Worm (Caenorhabditis elegans) whole organism, young adult: ENCODE data around the gene T10B5.10.

Experiments
- B0019.2 ChIP-seq: fragments of 200-800 bp; sonication (Bioruptor generic); conservative IDR thresholded peaks from 2 replicates; pipeline ENCODE4 v1.3.6; 2022; ENCODE audit warnings: missing genetic modification reagents, missing genetic modification characterization, missing compliant biosample characterization
- B0035.1 ChIP-seq: sonication (generic microtip); optimal IDR thresholded peaks from 2 replicates; lab custom pipeline; 2016; ENCODE audit warnings: missing genetic modification characterization, mild to moderate bottlenecking, missing compliant biosample characterization, missing genotype, missing genetic modification reagents
- B0336.3 ChIP-seq: fragments of 200-800 bp; sonication (Bioruptor generic); IDR thresholded peaks from 2 replicates; pipeline ENCODE4 v1.3.6; 2022; ENCODE audit warnings: missing genetic modification characterization, missing compliant biosample characterization
- F49E8.2 ChIP-seq: sonication (generic microtip); optimal IDR thresholded peaks from 3 replicates; lab custom pipeline; 2017; ENCODE audit warnings: missing genetic modification characterization, mild to moderate bottlenecking, missing compliant biosample characterization, antibody characterized with exemption, moderate library complexity; ENCODE audit not compliant: insufficient read depth
- F57C9.4 ChIP-seq: sonication (generic microtip); optimal IDR thresholded peaks from 2 replicates; lab custom pipeline; 2017; ENCODE audit warnings: mild to moderate bottlenecking, missing genetic modification characterization, missing compliant biosample characterization
- K11D2.4 ChIP-seq: fragments of 200-800 bp; sonication (Bioruptor generic); IDR thresholded peaks from 2 replicates; pipeline ENCODE4 v1.3.6; 2022; ENCODE audit warnings: missing genetic modification reagents, missing genetic modification characterization, missing compliant biosample characterization
- Y53F4B.3 ChIP-seq: fragments of 200-800 bp; sonication (Bioruptor generic); IDR thresholded peaks from 2 replicates; pipeline ENCODE4 v1.3.6; 2022; ENCODE audit warnings: missing genetic modification reagents, missing genetic modification characterization, missing compliant biosample characterization
- Y53G8AR.9 ChIP-seq: fragments of 200-800 bp; sonication (Bioruptor generic); conservative IDR thresholded peaks from 2 replicates; pipeline ENCODE4 v1.3.6; 2022; ENCODE audit warnings: missing genetic modification reagents, missing genetic modification characterization, missing compliant biosample characterization
- Y56A3A.18 ChIP-seq: fragments of 200-800 bp; sonication (Bioruptor generic); IDR thresholded peaks from 2 replicates; pipeline ENCODE4 v1.3.6; 2022; ENCODE audit warnings: missing genetic modification reagents, missing genetic modification characterization, missing compliant biosample characterization
- Y67H2A.10 ChIP-seq: fragments of 200-800 bp; sonication (Bioruptor generic); conservative IDR thresholded peaks from 2 replicates; pipeline ENCODE4 v1.3.6; 2022; ENCODE audit warnings: missing genetic modification reagents, missing genetic modification characterization, missing compliant biosample characterization
- Y95B8A.8 ChIP-seq: fragments of 200-800 bp; sonication (Bioruptor generic); IDR thresholded peaks from 2 replicates; pipeline ENCODE4 v1.3.6; 2022; ENCODE audit warnings: missing genetic modification reagents, missing genetic modification characterization, missing compliant biosample characterization
- ZK185.1 ChIP-seq: sonication (generic microtip); optimal IDR thresholded peaks from 2 replicates; lab custom pipeline; 2016; ENCODE audit warnings: mild to moderate bottlenecking, missing genetic modification characterization, missing compliant biosample characterization; ENCODE audit not compliant: poor library complexity, severe bottlenecking
- aptf-2 ChIP-seq: fragments of 200-800 bp; sonication (Bioruptor generic); conservative IDR thresholded peaks from 2 replicates; pipeline ENCODE4 v1.3.6; 2022; ENCODE audit warnings: missing genetic modification reagents, missing genetic modification characterization, missing compliant biosample characterization
- athp-1 ChIP-seq: sonication (generic microtip); optimal IDR thresholded peaks from 2 replicates; lab custom pipeline; 2017; ENCODE audit warnings: mild to moderate bottlenecking, missing genetic modification characterization, missing compliant biosample characterization
- bed-2 ChIP-seq: fragments of 200-800 bp; sonication (Bioruptor generic); IDR thresholded peaks from 2 replicates; pipeline ENCODE4 v1.3.6; 2022; ENCODE audit warnings: missing genetic modification reagents, missing genetic modification characterization, missing compliant biosample characterization
- cebp-2 ChIP-seq: fragments of 200-800 bp; sonication (Bioruptor generic); IDR thresholded peaks from 2 replicates; pipeline ENCODE4 v1.3.6; 2022; ENCODE audit warnings: missing genetic modification characterization, missing compliant biosample characterization
- ceh-91 ChIP-seq: fragments of 200-800 bp; sonication (Bioruptor generic); IDR thresholded peaks from 2 replicates; pipeline ENCODE4 v1.3.6; 2022; ENCODE audit warnings: missing genetic modification reagents, missing genetic modification characterization, missing compliant biosample characterization
- dox-1 ChIP-seq: fragments of 200-800 bp; sonication (Bioruptor generic); IDR thresholded peaks from 2 replicates; pipeline ENCODE4 v1.3.6; 2022; ENCODE audit warnings: missing genetic modification reagents, missing genetic modification characterization, missing compliant biosample characterization
- dpff-1 ChIP-seq: sonication (generic microtip); optimal IDR thresholded peaks from 2 replicates; lab custom pipeline; 2017; ENCODE audit warnings: mild to moderate bottlenecking, missing genetic modification characterization, missing compliant biosample characterization
- dpl-1 ChIP-seq: fragments of 150-350 bp; optimal IDR thresholded peaks from 2 replicates; lab custom pipeline; 2014; ENCODE audit warnings: missing biosample characterization, missing genetic modification reagents, missing genetic modification characterization
- egl-44 ChIP-seq: fragments of 200-800 bp; sonication (Bioruptor generic); IDR thresholded peaks from 2 replicates; pipeline ENCODE4 v1.3.6; 2022; ENCODE audit warnings: missing genetic modification reagents, missing genetic modification characterization, missing compliant biosample characterization
- egrh-3 ChIP-seq: fragments of 200-800 bp; sonication (Bioruptor generic); IDR thresholded peaks from 2 replicates; pipeline ENCODE4 v1.3.6; 2022; ENCODE audit warnings: missing genetic modification reagents, missing genetic modification characterization, missing compliant biosample characterization
- ekl-4 ChIP-seq: fragments of 200-800 bp; sonication (Bioruptor generic); IDR thresholded peaks from 2 replicates; pipeline ENCODE4 v1.3.6; 2022; ENCODE audit warnings: missing genetic modification reagents, missing genetic modification characterization, missing compliant biosample characterization
- hmg-1.2 ChIP-seq: fragments of 200-800 bp; sonication (Bioruptor generic); IDR thresholded peaks from 2 replicates; pipeline ENCODE4 v1.3.6; 2022; ENCODE audit warnings: missing genetic modification reagents, missing genetic modification characterization, missing compliant biosample characterization
- hmg-20 ChIP-seq: fragments of 200-800 bp; sonication (Bioruptor generic); IDR thresholded peaks from 2 replicates; pipeline ENCODE4 v1.3.6; 2022; ENCODE audit warnings: missing genetic modification reagents, missing genetic modification characterization, missing compliant biosample characterization
- let-526 ChIP-seq: fragments of 200-800 bp; sonication (Bioruptor generic); IDR thresholded peaks from 2 replicates; pipeline ENCODE4 v1.3.6; 2022; ENCODE audit warnings: missing genetic modification reagents, missing genetic modification characterization, missing compliant biosample characterization
- lin-40 ChIP-seq: sonication (generic microtip); optimal IDR thresholded peaks from 2 replicates; lab custom pipeline; 2016; ENCODE audit warnings: missing genetic modification characterization, mild to moderate bottlenecking, missing compliant biosample characterization, missing genotype, missing genetic modification reagents
- mel-28 ChIP-seq: sonication (generic microtip); optimal IDR thresholded peaks from 2 replicates; lab custom pipeline; 2016; ENCODE audit warnings: borderline replicate concordance, mild to moderate bottlenecking, missing genetic modification characterization, missing compliant biosample characterization
- nfyb-1 ChIP-seq: fragments of 200-800 bp; sonication (Bioruptor generic); IDR thresholded peaks from 2 replicates; pipeline ENCODE4 v1.3.6; 2022; ENCODE audit warnings: missing genetic modification reagents, missing genetic modification characterization, missing compliant biosample characterization
- nhr-120 ChIP-seq: fragments of 200-800 bp; sonication (Bioruptor generic); IDR thresholded peaks from 2 replicates; pipeline ENCODE4 v1.3.6; 2022; ENCODE audit warnings: missing genetic modification characterization, missing compliant biosample characterization
- nhr-80 ChIP-seq: sonication (generic microtip); optimal IDR thresholded peaks from 2 replicates; lab custom pipeline; 2016; ENCODE audit warnings: missing genetic modification characterization, missing compliant biosample characterization
- rcor-1 ChIP-seq: fragments of 200-800 bp; sonication (Bioruptor generic); IDR thresholded peaks from 2 replicates; pipeline ENCODE4 v1.3.6; 2022; ENCODE audit warnings: missing genetic modification reagents, missing genetic modification characterization, missing compliant biosample characterization
- snpc-1.1 ChIP-seq: sonication (generic microtip); optimal IDR thresholded peaks from 2 replicates; lab custom pipeline; 2017; ENCODE audit warnings: missing genetic modification characterization, mild to moderate bottlenecking, missing compliant biosample characterization, antibody characterized with exemption, moderate library complexity, missing genotype, missing genetic modification reagents; ENCODE audit not compliant: insufficient read depth
- tbx-9 ChIP-seq: sonication (generic microtip); optimal IDR thresholded peaks from 2 replicates; lab custom pipeline; 2016; ENCODE audit warnings: borderline replicate concordance, missing genetic modification characterization, inconsistent platforms, missing compliant biosample characterization
- tlf-1 ChIP-seq: fragments of 200-800 bp; sonication (Bioruptor generic); optimal IDR thresholded peaks from 2 replicates; lab custom pipeline; 2018; ENCODE audit warnings: mild to moderate bottlenecking, missing genetic modification characterization, missing compliant biosample characterization
- zfh-2 ChIP-seq: fragments of 200-800 bp; sonication (Bioruptor generic); conservative IDR thresholded peaks from 2 replicates; pipeline ENCODE4 v1.3.6; 2022; ENCODE audit warnings: missing genetic modification reagents, missing genetic modification characterization, missing compliant biosample characterization
- ztf-18 ChIP-seq: sonication (generic microtip); optimal IDR thresholded peaks from 2 replicates; lab custom pipeline; 2016; ENCODE audit warnings: missing genotype, mild to moderate bottlenecking, missing genetic modification characterization, missing compliant biosample characterization
- ztf-25 ChIP-seq: fragments of 200-800 bp; sonication (Bioruptor generic); IDR thresholded peaks from 2 replicates; pipeline ENCODE4 v1.3.6; 2022; ENCODE audit warnings: missing genetic modification reagents, missing genetic modification characterization, missing compliant biosample characterization
- ztf-28 ChIP-seq: fragments of 200-800 bp; sonication (Bioruptor generic); IDR thresholded peaks from 2 replicates; pipeline ENCODE4 v1.3.6; 2022; ENCODE audit warnings: missing genetic modification reagents, missing genetic modification characterization, missing compliant biosample characterization

T10B5.10 gene

ce11 chrV:1862954-1863353 lies 6.9 kb upstream of the T10B5.10 start:
- TF ChIP-seq B0035.1 (no peak), athp-1 (tag; lab: Kevin White, UChicago) (peak; percentile 6)

ce11 chrV:1857840-1858239 lies 1.8 kb upstream of the T10B5.10 start:
- TF ChIP-seq B0019.2 (GFP tag; lab: Robert Waterston, UW) (no peak), rcor-1 (GFP tag; lab: Robert Waterston, UW) (no peak), tbx-9 (no peak), hmg-20 (GFP tag; lab: Robert Waterston, UW) (no peak), ekl-4 (GFP tag; lab: Robert Waterston, UW) (no peak), lin-40 (tag; lab: Kevin White, UChicago) (no peak), mel-28 (tag; lab: Kevin White, UChicago) (no peak), ztf-18 (tag; lab: Kevin White, UChicago) (no peak), Y53F4B.3 (no peak), dpl-1 (GFP tag; lab: Kevin White, UChicago) (no peak), Y56A3A.18 (GFP tag; lab: Robert Waterston, UW) (no peak), Y95B8A.8 (GFP tag; lab: Robert Waterston, UW) (no peak), ceh-91 (no peak), let-526 (GFP tag; lab: Robert Waterston, UW) (no peak), Y67H2A.10 (GFP tag; lab: Robert Waterston, UW) (no peak), snpc-1.1 (tag; lab: Kevin White, UChicago) (no peak), aptf-2 (GFP tag; lab: Robert Waterston, UW) (no peak), F57C9.4 (tag; lab: Kevin White, UChicago) (no peak), Y53G8AR.9 (GFP tag; lab: Robert Waterston, UW) (no peak)

- TF ChIP-seq hmg-1.2 (GFP tag; lab: Robert Waterston, UW) (peak; percentile 18; the same call in 1 of the 2 replicates), F49E8.2 (tag; lab: Kevin White, UChicago) (no peak)
Observed at ce11 chrV:1855087-1855486, 989 bp downstream of the T10B5.10 start.

ce11 chrV:1849992-1850391 lies 6.1 kb downstream of the T10B5.10 start:
- TF ChIP-seq zfh-2 (GFP tag; lab: Robert Waterston, UW) (peak; percentile 94), cebp-2 (0 out of 2 replicates have a peak, but pooled peaks have one; percentile 46), bed-2 (GFP tag; lab: Robert Waterston, UW) (0 out of 2 replicates have a peak, but pooled peaks have one; percentile 31), egrh-3 (GFP tag; lab: Robert Waterston, UW) (peak; percentile 99)

- TF ChIP-seq ZK185.1 (no peak), nhr-120 (GFP tag; lab: Robert Waterston, UW) (no peak), K11D2.4 (GFP tag; lab: Robert Waterston, UW) (no peak), nfyb-1 (GFP tag; lab: Robert Waterston, UW) (no peak), ztf-25 (GFP tag; lab: Robert Waterston, UW) (no peak), snpc-1.1 (tag; lab: Kevin White, UChicago) (no peak), egl-44 (no peak), dpff-1 (tag; lab: Kevin White, UChicago) (no peak), nhr-80 (tag; lab: Kevin White, UChicago) (no peak), ztf-28 (GFP tag; lab: Robert Waterston, UW) (no peak), tlf-1 (GFP tag; lab: Kevin White, UChicago) (no peak), dox-1 (no peak), B0336.3 (no peak)
- TF ChIP-seq, all 124 proteins: peak for 0
Observed at ce11 chrV:1848590-1848989, 7.5 kb downstream of the T10B5.10 start.
